Fruit fly (Drosophila melanogaster): Measurements from ENCODE around the gene CG32104.
A peak's percentile ranks its signal among the peaks of the same experiment; 100 is the strongest.

Gene CG32104

DNA sequence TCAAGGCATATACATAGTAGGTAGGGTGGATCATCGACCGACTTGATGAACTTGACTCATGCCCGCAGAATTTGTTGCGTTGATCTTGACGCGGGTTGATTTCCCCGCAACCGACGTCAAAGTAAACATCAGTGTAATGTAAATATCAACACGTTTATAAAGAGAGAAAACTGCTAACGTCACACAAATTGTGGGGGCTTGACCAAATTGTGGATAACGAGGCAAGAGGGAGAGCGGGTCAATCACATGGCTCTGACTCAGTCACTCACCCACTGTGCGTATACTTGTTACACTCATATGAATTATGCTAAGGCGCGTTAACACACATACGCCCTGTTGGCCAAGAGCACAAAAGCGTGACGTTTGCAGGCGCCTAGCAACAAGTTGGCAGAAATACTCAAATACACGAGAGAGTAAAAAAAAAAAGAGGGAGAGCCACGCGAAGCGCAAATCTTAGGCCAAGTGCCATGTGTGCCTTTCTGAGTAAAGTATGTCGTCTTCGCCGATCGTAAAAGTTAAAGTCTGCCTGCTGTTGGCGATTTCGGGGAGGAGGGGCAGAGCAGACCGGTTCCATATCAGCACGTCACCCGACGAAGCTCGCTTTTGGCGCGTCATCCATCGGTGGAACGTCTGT is 8.0 kb upstream of the CG32104 start (continued):
- TF ChIP-seq nom (GFP tag; optimal IDR thresholded peaks at IDR 0.05) (peak; percentile 58), rib (GFP tag; IDR thresholded peaks at IDR 0.05) (peak; percentile 98), nmo (GFP tag; optimal IDR thresholded peaks at IDR 0.05) (peak; percentile 6), CG12236 (GFP tag; optimal IDR thresholded peaks at IDR 0.05) (peak; percentile 90), corto (GFP tag; optimal IDR thresholded peaks at IDR 0.05) (peak; percentile 15), CG1647 (GFP tag; optimal IDR thresholded peaks at IDR 0.05) (peak; percentile 95), CG2202 (tag; optimal IDR thresholded peaks at IDR 0.05) (peak; percentile 67), CG13624 (GFP tag; optimal IDR thresholded peaks at IDR 0.05) (peak; percentile 91), shn (GFP tag; optimal IDR thresholded peaks at IDR 0.05) (peak; percentile 81), CG3726 (GFP tag; IDR thresholded peaks at IDR 0.05) (peak; percentile 92), disco-r (GFP tag; optimal IDR thresholded peaks at IDR 0.05) (peak; percentile 91), Bteb2 (GFP tag; optimal IDR thresholded peaks at IDR 0.05) (peak; percentile 90), CG43689 (GFP tag; IDR thresholded peaks at IDR 0.05) (peak; percentile 90), esg (GFP tag; conservative IDR thresholded peaks at IDR 0.05) (peak; percentile 28; the same call in 1 of the 2 replicates), z (GFP tag; IDR thresholded peaks at IDR 0.05) (peak; percentile 80), CG18619 (GFP tag; optimal IDR thresholded peaks at IDR 0.05) (peak; percentile 89), C15 (GFP tag; IDR thresholded peaks at IDR 0.05) (peak; percentile 77; the same call in 1 of the 3 replicates), cas (GFP tag; IDR thresholded peaks at IDR 0.05) (peak; percentile 80), vfl (GFP tag; optimal IDR thresholded peaks at IDR 0.05) (peak; percentile 82), gro (GFP tag; optimal IDR thresholded peaks at IDR 0.05) (peak; percentile 96), zfh2 (GFP tag; optimal IDR thresholded peaks at IDR 0.05) (peak; percentile 71), dimm (GFP tag; IDR thresholded peaks at IDR 0.05) (peak; percentile 79), CG12104 (GFP tag; optimal IDR thresholded peaks at IDR 0.05) (peak; percentile 80), CG31224 (GFP tag; IDR thresholded peaks at IDR 0.05) (peak; percentile 78), CG10209 (GFP tag; optimal IDR thresholded peaks at IDR 0.05) (peak; percentile 94), cwo (GFP tag; optimal IDR thresholded peaks at IDR 0.05) (peak; percentile 93), CG6689 (GFP tag; IDR thresholded peaks at IDR 0.05) (peak; percentile 84), knrl (GFP tag; IDR thresholded peaks at IDR 0.05; ENCODE audit: partially characterized antibody) (no peak), nerfin-2 (GFP tag; IDR thresholded peaks at IDR 0.05; ENCODE audit: partially characterized antibody) (no peak), tx (GFP tag; optimal IDR thresholded peaks at IDR 0.05) (peak; percentile 89), CG11247 (GFP tag; IDR thresholded peaks at IDR 0.05) (peak; percentile 90), Lpt (GFP tag; optimal IDR thresholded peaks at IDR 0.05) (no peak), CG10267 (tag; optimal IDR thresholded peaks at IDR 0.05) (no peak), Doc3 (GFP tag; IDR thresholded peaks at IDR 0.05; ENCODE audit: partially characterized antibody) (no peak), Meics (GFP tag; optimal IDR thresholded peaks at IDR 0.05) (peak; percentile 93), CG11504 (tag; optimal IDR thresholded peaks at IDR 0.05) (peak; percentile 28), lbe (GFP tag; optimal IDR thresholded peaks at IDR 0.05) (no peak), tap (tag; optimal IDR thresholded peaks at IDR 0.05) (peak; percentile 76), CG2889 (GFP tag; IDR thresholded peaks at IDR 0.05) (peak; percentile 83), so (GFP tag; IDR thresholded peaks at IDR 0.05) (peak; percentile 98), schlank (tag; optimal IDR thresholded peaks at IDR 0.05) (peak; percentile 96), pan (optimal IDR thresholded peaks at IDR 0.05) (no peak), pan (GFP tag; optimal IDR thresholded peaks at IDR 0.05 in 1 of 2, IDR thresholded peaks at IDR 0.05 in 1 of 2) (peak in 1 of 2 experiments; percentile 91), eyg (GFP tag; optimal IDR thresholded peaks at IDR 0.05) (peak; percentile 100), CG15269 (tag; optimal IDR thresholded peaks at IDR 0.05) (peak; percentile 92), CG11560 (tag; IDR thresholded peaks at IDR 0.05) (peak; percentile 54; the same call in 1 of the 3 replicates), CG33557 (GFP tag; optimal IDR thresholded peaks at IDR 0.05) (peak; percentile 16), CG34224 (GFP tag; IDR thresholded peaks at IDR 0.05; ENCODE audit: partially characterized antibody) (peak; percentile 18; the same call in 2 of the 3 replicates), CG4424 (GFP tag; optimal IDR thresholded peaks at IDR 0.05) (peak; percentile 43), HHEX (GFP tag; optimal IDR thresholded peaks at IDR 0.05) (peak; percentile 94)
